Fruit fly (Drosophila melanogaster) whole organism, wandering third instar larva: ENCODE data around the gene mad2.

Experiments
- pan ChIP-seq: fragments of >200 bp; optimal IDR thresholded peaks from 2 replicates; lab custom pipeline; 2017
- rgr ChIP-seq: fragments of 200-800 bp; sonication (Bioruptor generic); optimal IDR thresholded peaks from 3 replicates; lab custom pipeline; 2016; ENCODE audit warnings: missing biosample characterization, mild to moderate bottlenecking, missing genetic modification characterization

DNA sequence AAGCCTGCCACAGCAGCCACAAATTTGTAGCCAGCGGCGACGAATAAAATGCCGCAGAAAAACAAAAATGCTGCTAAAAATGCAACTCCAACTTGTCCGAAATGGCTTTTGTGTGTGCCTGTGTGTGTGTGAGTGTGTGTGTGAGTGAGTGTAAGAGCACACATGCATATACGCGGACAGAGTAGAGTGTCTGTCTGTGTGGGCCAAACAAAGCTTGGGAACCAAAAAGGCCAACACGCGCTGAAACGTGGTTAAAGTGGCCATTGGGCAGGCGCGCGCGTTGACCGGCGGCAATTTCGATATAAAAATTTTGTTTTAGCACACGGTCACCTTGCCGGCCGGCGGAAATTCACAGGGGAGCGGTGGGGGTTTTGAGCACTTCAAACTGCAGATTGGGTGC is 22.5 kb upstream of the mad2 start:
- TF ChIP-seq pan (lab: Kevin White, UChicago) (no peak), rgr (GFP tag; lab: Kevin White, UChicago) (no peak)
